Worm (Caenorhabditis elegans) whole organism, L1 larva: ENCODE measurements around the gene rfc-1.

Experiments
- C16A3.4 ChIP-seq: fragments of 150-350 bp; optimal IDR thresholded peaks from 2 replicates; lab custom pipeline; 2014; ENCODE audit warnings: missing biosample characterization, missing genetic modification characterization
- F16B12.6 ChIP-seq: fragments of 150-350 bp; optimal IDR thresholded peaks from 2 replicates; lab custom pipeline; 2014; ENCODE audit warnings: missing biosample characterization, missing genetic modification characterization
- Y116A8C.19 ChIP-seq: sonication (generic microtip); optimal IDR thresholded peaks from 2 replicates; lab custom pipeline; 2016; ENCODE audit warnings: missing compliant biosample characterization, missing genetic modification characterization, borderline replicate concordance
- aly-2 ChIP-seq: fragments of 150-350 bp; optimal IDR thresholded peaks from 2 replicates; lab custom pipeline; 2014; ENCODE audit warnings: missing biosample characterization, missing genetic modification characterization
- blmp-1 ChIP-seq: fragments of 150-350 bp; optimal IDR thresholded peaks from 2 replicates; lab custom pipeline; 2014; ENCODE audit warnings: missing biosample characterization, missing genetic modification characterization
- ceh-63 ChIP-seq: fragments of 200-800 bp; sonication (Bioruptor generic); optimal IDR thresholded peaks from 2 replicates; lab custom pipeline; 2018; ENCODE audit warnings: mild to moderate bottlenecking, missing genetic modification characterization, missing compliant biosample characterization
- ceh-8 ChIP-seq: fragments of 200-800 bp; sonication (Bioruptor generic); optimal IDR thresholded peaks from 2 replicates; lab custom pipeline; 2018; ENCODE audit warnings: mild to moderate bottlenecking, missing genetic modification characterization, moderate library complexity, missing compliant biosample characterization
- ceh-82 ChIP-seq, 3 experiments: fragments of 150-350 bp in 1 of 3; sonication (generic microtip) in 2 of 3; optimal IDR thresholded peaks; 2 replicates each; lab custom pipeline; 2014 to 2017; ENCODE audit warnings: missing biosample characterization in 3 of 3, missing genetic modification characterization in 3 of 3
- ceh-88 ChIP-seq: fragments of 200-800 bp; sonication (Bioruptor generic); IDR thresholded peaks from 2 replicates; pipeline ENCODE4 v1.3.6; 2022; ENCODE audit warnings: missing genetic modification characterization, missing compliant biosample characterization
- ceh-90 ChIP-seq: sonication (generic microtip); optimal IDR thresholded peaks from 2 replicates; lab custom pipeline; 2016; ENCODE audit warnings: missing genetic modification characterization, missing compliant biosample characterization
- ces-1 ChIP-seq: fragments of 150-350 bp; optimal IDR thresholded peaks from 2 replicates; lab custom pipeline; 2014; ENCODE audit warnings: missing biosample characterization, missing genetic modification reagents, missing genetic modification characterization
- dsc-1 ChIP-seq: sonication (generic microtip); optimal IDR thresholded peaks from 2 replicates; lab custom pipeline; 2016; ENCODE audit warnings: mild to moderate bottlenecking, missing genetic modification characterization, missing compliant biosample characterization
- efl-3 ChIP-seq: fragments of 200-800 bp; sonication (Bioruptor generic); optimal IDR thresholded peaks from 2 replicates; lab custom pipeline; 2018; ENCODE audit warnings: mild to moderate bottlenecking, missing genetic modification characterization, missing compliant biosample characterization
- egl-13 ChIP-seq: sonication (generic microtip); optimal IDR thresholded peaks from 2 replicates; lab custom pipeline; 2016; ENCODE audit warnings: missing genotype, missing genetic modification reagents, missing genetic modification characterization, missing compliant biosample characterization
- elt-2 ChIP-seq: sonication (generic microtip); optimal IDR thresholded peaks from 2 replicates; lab custom pipeline; 2016; ENCODE audit warnings: missing genetic modification characterization, mild to moderate bottlenecking, inconsistent platforms, missing compliant biosample characterization, missing genetic modification reagents
- ets-5 ChIP-seq: fragments of 200-800 bp; sonication (Bioruptor generic); IDR thresholded peaks from 2 replicates; pipeline ENCODE4 v1.3.6; 2022; ENCODE audit warnings: missing genetic modification characterization, missing compliant biosample characterization
- fkh-10 ChIP-seq: sonication (generic microtip); optimal IDR thresholded peaks from 2 replicates; lab custom pipeline; 2017; ENCODE audit warnings: missing biosample characterization, missing genetic modification reagents, missing genetic modification characterization
- fkh-8 ChIP-seq: sonication (generic microtip); optimal IDR thresholded peaks from 2 replicates; lab custom pipeline; 2016; ENCODE audit warnings: mild to moderate bottlenecking, missing genetic modification characterization, missing compliant biosample characterization
- fos-1 ChIP-seq: fragments of 150-350 bp; optimal IDR thresholded peaks from 2 replicates; lab custom pipeline; 2014; ENCODE audit warnings: missing biosample characterization, missing genetic modification characterization
- hlh-17 ChIP-seq: fragments of 200-800 bp; sonication (Bioruptor generic); optimal IDR thresholded peaks from 2 replicates; lab custom pipeline; 2018; ENCODE audit warnings: missing genetic modification characterization, mild to moderate bottlenecking, missing compliant biosample characterization, moderate library complexity, borderline replicate concordance
- hlh-4 ChIP-seq: sonication (generic microtip); optimal IDR thresholded peaks from 2 replicates; lab custom pipeline; 2016; ENCODE audit warnings: mild to moderate bottlenecking, missing genetic modification characterization, missing compliant biosample characterization
- hpl-2 ChIP-seq: fragments of 150-350 bp; optimal IDR thresholded peaks from 2 replicates; lab custom pipeline; 2014; ENCODE audit warnings: missing biosample characterization, missing genetic modification reagents, missing genetic modification characterization
- lin-15B ChIP-seq: fragments of 150-350 bp; sonication (generic microtip); optimal IDR thresholded peaks from 3 replicates; lab custom pipeline; 2014; ENCODE audit warnings: missing biosample characterization, missing genetic modification characterization
- lin-35 ChIP-seq, 2 experiments: fragments of 150-350 bp; optimal IDR thresholded peaks; 2 replicates each; lab custom pipeline; 2014; ENCODE audit warnings: missing biosample characterization in 2 of 2, missing genetic modification characterization in 2 of 2, missing genetic modification reagents in 2 of 2
- lin-39 ChIP-seq: fragments of 150-350 bp; optimal IDR thresholded peaks from 2 replicates; lab custom pipeline; 2014; ENCODE audit warnings: missing biosample characterization, missing genetic modification reagents, missing genetic modification characterization
- mab-9 ChIP-seq: fragments of 200-800 bp; sonication (Bioruptor generic); IDR thresholded peaks from 2 replicates; pipeline ENCODE4 v1.3.6; 2022; ENCODE audit warnings: missing genetic modification reagents, missing genetic modification characterization, missing compliant biosample characterization
- mef-2 ChIP-seq: fragments of 150-350 bp; optimal IDR thresholded peaks from 2 replicates; lab custom pipeline; 2014; ENCODE audit warnings: missing biosample characterization, missing genetic modification characterization
- nhr-11 ChIP-seq: fragments of 150-350 bp; optimal IDR thresholded peaks from 2 replicates; lab custom pipeline; 2014; ENCODE audit warnings: missing biosample characterization, missing genetic modification characterization
- nhr-19 ChIP-seq: fragments of 200-800 bp; sonication (Bioruptor generic); conservative IDR thresholded peaks from 2 replicates; pipeline ENCODE4 v1.3.6; 2022; ENCODE audit warnings: missing genetic modification characterization, missing compliant biosample characterization
- nhr-20 ChIP-seq: sonication (generic microtip); optimal IDR thresholded peaks from 2 replicates; lab custom pipeline; 2016; ENCODE audit warnings: mild to moderate bottlenecking, missing genetic modification characterization, missing compliant biosample characterization
- nhr-237 ChIP-seq: fragments of 150-350 bp; optimal IDR thresholded peaks from 2 replicates; lab custom pipeline; 2014; ENCODE audit warnings: missing biosample characterization, missing genetic modification characterization
- nhr-28 ChIP-seq: fragments of 150-350 bp; optimal IDR thresholded peaks from 2 replicates; lab custom pipeline; 2014; ENCODE audit warnings: missing biosample characterization, missing genetic modification characterization
- nhr-47 ChIP-seq: sonication (generic microtip); optimal IDR thresholded peaks from 2 replicates; lab custom pipeline; 2016; ENCODE audit warnings: mild to moderate bottlenecking, missing genetic modification characterization, moderate library complexity, missing compliant biosample characterization
- nhr-77 ChIP-seq: fragments of 150-350 bp; optimal IDR thresholded peaks from 2 replicates; lab custom pipeline; 2014; ENCODE audit warnings: missing biosample characterization, missing genetic modification characterization
- nhr-84 ChIP-seq: sonication (generic microtip); optimal IDR thresholded peaks from 2 replicates; lab custom pipeline; 2017; ENCODE audit warnings: missing biosample characterization, missing genetic modification characterization
- nhr-90 ChIP-seq: sonication (generic microtip); optimal IDR thresholded peaks from 2 replicates; lab custom pipeline; 2016; ENCODE audit warnings: mild to moderate bottlenecking, missing genetic modification characterization, missing compliant biosample characterization; ENCODE audit not compliant: poor library complexity
- pag-3 ChIP-seq: sonication (generic microtip); optimal IDR thresholded peaks from 2 replicates; lab custom pipeline; 2017; ENCODE audit warnings: missing genetic modification characterization, mild to moderate bottlenecking, missing compliant biosample characterization, antibody characterized with exemption, borderline replicate concordance; ENCODE audit not compliant: insufficient read depth
- pax-3 ChIP-seq: fragments of 200-800 bp; sonication (Bioruptor generic); optimal IDR thresholded peaks from 2 replicates; lab custom pipeline; 2018; ENCODE audit warnings: mild to moderate bottlenecking, missing genetic modification characterization, moderate library complexity, missing compliant biosample characterization
- rnt-1 ChIP-seq: sonication (generic microtip); optimal IDR thresholded peaks from 2 replicates; lab custom pipeline; 2016; ENCODE audit warnings: mild to moderate bottlenecking, missing genetic modification characterization, moderate library complexity, missing compliant biosample characterization
- skn-1 ChIP-seq: fragments of 150-350 bp; optimal IDR thresholded peaks from 2 replicates; lab custom pipeline; 2014; ENCODE audit warnings: missing biosample characterization, missing genetic modification characterization
- sptf-1 ChIP-seq: fragments of 150-350 bp; optimal IDR thresholded peaks from 2 replicates; lab custom pipeline; 2014; ENCODE audit warnings: missing biosample characterization, missing genetic modification characterization
- sup-37 ChIP-seq: fragments of 200-800 bp; sonication (Bioruptor generic); optimal IDR thresholded peaks from 2 replicates; lab custom pipeline; 2018; ENCODE audit warnings: mild to moderate bottlenecking, missing genetic modification characterization, missing compliant biosample characterization
- tlp-1 ChIP-seq: fragments of 150-350 bp; optimal IDR thresholded peaks from 2 replicates; lab custom pipeline; 2014; ENCODE audit warnings: missing biosample characterization, missing genetic modification characterization
- unc-130 ChIP-seq: fragments of 150-350 bp; optimal IDR thresholded peaks from 2 replicates; lab custom pipeline; 2017; ENCODE audit warnings: missing biosample characterization, missing genetic modification characterization, inconsistent platforms
- unc-62 ChIP-seq: fragments of 150-350 bp; optimal IDR thresholded peaks from 2 replicates; lab custom pipeline; 2014; ENCODE audit warnings: missing biosample characterization, missing genetic modification reagents, missing genetic modification characterization
- unc-86 ChIP-seq: sonication (generic microtip); optimal IDR thresholded peaks from 2 replicates; lab custom pipeline; 2016; ENCODE audit warnings: missing genetic modification characterization, missing compliant biosample characterization
- unc-98 ChIP-seq: fragments of 200-800 bp; sonication (Bioruptor generic); IDR thresholded peaks from 2 replicates; pipeline ENCODE4 v1.3.6; 2022; ENCODE audit warnings: missing genetic modification characterization, missing compliant biosample characterization
- vab-15 ChIP-seq: sonication (generic microtip); optimal IDR thresholded peaks from 2 replicates; lab custom pipeline; 2017; ENCODE audit warnings: missing genotype, mild to moderate bottlenecking, missing genetic modification characterization, missing compliant biosample characterization
- zag-1 ChIP-seq: fragments of 150-350 bp; optimal IDR thresholded peaks from 2 replicates; lab custom pipeline; 2014; ENCODE audit warnings: missing biosample characterization, missing genetic modification characterization
- zip-4 ChIP-seq: fragments of 200-800 bp; sonication (Bioruptor generic); optimal IDR thresholded peaks from 2 replicates; lab custom pipeline; 2018; ENCODE audit warnings: mild to moderate bottlenecking, missing genetic modification characterization, moderate library complexity, missing compliant biosample characterization
- ztf-11 ChIP-seq, 2 experiments: sonication (generic microtip); optimal IDR thresholded peaks; 2 replicates each; lab custom pipeline; 2016 to 2017; ENCODE audit warnings: missing genetic modification characterization in 2 of 2, missing biosample characterization in 1 of 2, missing compliant biosample characterization in 1 of 2

rfc-1 gene

DNA sequence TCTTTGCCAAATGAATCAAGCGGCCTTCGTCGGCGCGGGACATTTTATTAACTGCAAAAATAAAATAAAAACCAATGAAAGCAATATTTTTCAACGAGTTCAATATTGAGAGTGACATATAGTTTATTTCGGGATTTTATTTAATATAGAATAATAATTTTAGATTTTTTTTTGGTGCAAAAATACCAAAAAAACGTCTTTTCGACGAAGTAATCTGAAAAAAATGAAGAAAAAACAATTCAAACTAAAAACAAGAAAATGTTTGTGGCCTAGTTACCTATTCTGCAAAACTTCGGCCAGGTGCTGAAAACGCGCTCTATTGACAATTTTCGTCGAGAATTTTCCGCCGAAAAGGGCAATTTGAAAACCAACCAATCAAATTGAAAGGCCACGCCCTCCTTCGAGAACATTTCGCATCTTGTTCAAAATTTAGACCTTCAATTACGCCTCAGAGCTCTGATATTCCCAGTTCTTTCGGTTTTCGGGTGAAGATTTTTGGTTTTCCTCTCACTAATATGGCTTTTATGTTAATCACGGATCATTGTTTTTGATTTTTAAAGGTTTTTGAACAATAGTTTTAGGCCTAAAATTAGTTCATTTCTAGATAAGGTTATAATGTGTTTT, 39.8 kb upstream of the rfc-1 start, which contains the start of gene C47E8.4 (continued):
- TF ChIP-seq nhr-28 (tag; lab: Kevin White, UChicago) (peak; percentile 72), unc-86 (peak; percentile 99), F16B12.6 (tag; lab: Kevin White, UChicago) (peak; percentile 26), ceh-90 (tag; lab: Kevin White, UChicago) (peak; percentile 96), sptf-1 (tag; lab: Kevin White, UChicago) (no peak), tlp-1 (tag; lab: Kevin White, UChicago) (no peak), nhr-47 (tag; lab: Kevin White, UChicago) (peak; percentile 99), mab-9 (GFP tag; lab: Robert Waterston, UW) (peak; percentile 99), aly-2 (tag; lab: Kevin White, UChicago) (peak; percentile 95), lin-39 (tag; lab: Kevin White, UChicago) (peak; percentile 97), dsc-1 (peak; percentile 99), efl-3 (GFP tag; lab: Kevin White, UChicago) (peak; percentile 92), lin-15B (peak; percentile 99), nhr-19 (GFP tag; lab: Robert Waterston, UW) (peak; percentile 99), nhr-84 (peak; percentile 49), fkh-10 (peak; percentile 97), Y116A8C.19 (tag; lab: Kevin White, UChicago) (peak; percentile 97), ceh-82 (tag; optimal IDR thresholded peaks at IDR 0.05; lab: Kevin White, UChicago) (peak; percentile 97 to 98 (median 98)), vab-15 (tag; lab: Kevin White, UChicago) (peak; percentile 95), nhr-90 (tag; lab: Kevin White, UChicago) (peak; percentile 99), ceh-63 (GFP tag; lab: Kevin White, UChicago) (peak; percentile 96), ztf-11 (tag; optimal IDR thresholded peaks at IDR 0.05; lab: Kevin White, UChicago) (peak; percentile 53 to 100), rnt-1 (tag; lab: Kevin White, UChicago) (peak; percentile 99), pag-3 (no peak), skn-1 (tag; lab: Kevin White, UChicago) (peak; percentile 95), ceh-88 (GFP tag; lab: Robert Waterston, UW) (peak; percentile 96), nhr-11 (peak; percentile 95), nhr-237 (peak; percentile 96), lin-35 (GFP tag; optimal IDR thresholded peaks at IDR 0.05; lab: Kevin White, UChicago) (peak; percentile 91 to 92), mef-2 (tag; lab: Kevin White, UChicago) (peak; percentile 63), pax-3 (tag; lab: Kevin White, UChicago) (peak; percentile 100), hpl-2 (GFP tag; lab: Kevin White, UChicago) (peak; percentile 54), zip-4 (GFP tag; lab: Kevin White, UChicago) (peak; percentile 94), blmp-1 (tag; lab: Kevin White, UChicago) (peak; percentile 80), ces-1 (no peak), elt-2 (tag; lab: Kevin White, UChicago) (peak; percentile 90), nhr-20 (tag; lab: Kevin White, UChicago) (peak; percentile 99), egl-13 (peak; percentile 99), hlh-4 (tag; lab: Kevin White, UChicago) (peak; percentile 65), unc-130 (tag; lab: Kevin White, UChicago) (peak; percentile 97), fos-1 (peak; percentile 95), unc-62 (peak; percentile 75), ets-5 (GFP tag; lab: Robert Waterston, UW) (no peak), fkh-8 (peak; percentile 100), ceh-8 (peak; percentile 98), zag-1 (peak; percentile 93), hlh-17 (GFP tag; lab: Kevin White, UChicago) (peak; percentile 85), unc-98 (peak; percentile 97), nhr-77 (tag; lab: Kevin White, UChicago) (peak; percentile 99), sup-37 (GFP tag; lab: Kevin White, UChicago) (peak; percentile 93), C16A3.4 (peak; percentile 97)
